Worm (Caenorhabditis elegans): ENCODE data around the gene C04C3.7.
"Not testable (repeated sequence)": the region's sequence is repeated elsewhere in the genome, so short reads cannot be mapped to it uniquely, and the experiment has no call there.

Gene C04C3.7

ce11 chrIV:3442513-3442912 is 9.2 kb upstream of the C04C3.7 start:
- no peak for TF ChIP-seq W03F9.2 (tag; optimal IDR thresholded peaks at IDR 0.05)
- TF ChIP-seq him-1 (tag; optimal IDR thresholded peaks at IDR 0.05): no peak
- TF ChIP-seq dao-5 (tag; optimal IDR thresholded peaks at IDR 0.05): no peak

- TF ChIP-seq W03F9.2 (tag; optimal IDR thresholded peaks at IDR 0.05): no peak
- no peak for TF ChIP-seq him-1 (tag; optimal IDR thresholded peaks at IDR 0.05)
- TF ChIP-seq dao-5 (tag; optimal IDR thresholded peaks at IDR 0.05): no peak
These were observed 7.6 kb upstream of the C04C3.7 start, which contains the start of gene grd-10 for ce11 chrIV:3440848-3441247. Gene grd-10, plus strand, starts transcription at chrIV:3441055.

ce11 chrIV:3439354-3439753 is 6.1 kb upstream of the C04C3.7 start, which contains the start of gene grd-3:
Gene grd-3, plus strand, starts transcription at chrIV:3439655.
- TF ChIP-seq W03F9.2 (tag; optimal IDR thresholded peaks at IDR 0.05) (no peak), dao-5 (tag; optimal IDR thresholded peaks at IDR 0.05) (no peak), him-1 (tag; optimal IDR thresholded peaks at IDR 0.05) (no peak)

- TF ChIP-seq him-1 (tag; optimal IDR thresholded peaks at IDR 0.05): no peak
- TF ChIP-seq dao-5 (tag; optimal IDR thresholded peaks at IDR 0.05): no peak
- no peak for TF ChIP-seq W03F9.2 (tag; optimal IDR thresholded peaks at IDR 0.05)
These were observed 4.7 kb upstream of the C04C3.7 start, which contains the start of gene grd-13 for ce11 chrIV:3438022-3438421. Gene grd-13, plus strand, starts transcription at chrIV:3438312.

- TF ChIP-seq him-1 (tag; optimal IDR thresholded peaks at IDR 0.05) (no peak), dao-5 (tag; optimal IDR thresholded peaks at IDR 0.05) (no peak), W03F9.2 (tag; optimal IDR thresholded peaks at IDR 0.05) (no peak)
These were observed 2.7 kb upstream of the C04C3.7 start, which contains the start of gene srz-32 for ce11 chrIV:3436021-3436420. Gene srz-32, plus strand, starts transcription at chrIV:3436321.

ce11 chrIV:3428434-3428950 is 4.8 kb downstream of the C04C3.7 start, which contains the start of the genes C04C3.9 and srz-60:
Gene C04C3.9, minus strand, starts transcription at chrIV:3428534.
Gene srz-60, plus strand, starts transcription at chrIV:3428900.
- TF ChIP-seq him-1 (tag; optimal IDR thresholded peaks at IDR 0.05) (no peak), dao-5 (tag; optimal IDR thresholded peaks at IDR 0.05) (no peak), W03F9.2 (tag; optimal IDR thresholded peaks at IDR 0.05) (no peak)

- no peak for TF ChIP-seq W03F9.2 (tag; optimal IDR thresholded peaks at IDR 0.05)
- no peak for TF ChIP-seq him-1 (tag; optimal IDR thresholded peaks at IDR 0.05)
- no peak for TF ChIP-seq dao-5 (tag; optimal IDR thresholded peaks at IDR 0.05)
These were observed 10.8 kb downstream of the C04C3.7 start, which contains the start of gene C04C3.6 for ce11 chrIV:3422516-3422915. Gene C04C3.6, minus strand, starts transcription at chrIV:3422616.

- TF ChIP-seq W03F9.2 (tag; optimal IDR thresholded peaks at IDR 0.05) (no peak), dao-5 (tag; optimal IDR thresholded peaks at IDR 0.05) (no peak), him-1 (tag; optimal IDR thresholded peaks at IDR 0.05) (no peak)
These were observed 14.5 kb downstream of the C04C3.7 start for ce11 chrIV:3418741-3419140.

ce11 chrIV:3415383-3415782 is 17.9 kb downstream of the C04C3.7 start, which contains the start of gene lgc-9:
Gene lgc-9, plus strand, starts transcription at chrIV:3415683.
- TF ChIP-seq dao-5 (tag; optimal IDR thresholded peaks at IDR 0.05): no peak
- TF ChIP-seq him-1 (tag; optimal IDR thresholded peaks at IDR 0.05): no peak
- no peak for TF ChIP-seq W03F9.2 (tag; optimal IDR thresholded peaks at IDR 0.05)

ce11 chrIV:3400941-3401340 is 32.3 kb downstream of the C04C3.7 start:
- no peak for TF ChIP-seq him-1 (tag; optimal IDR thresholded peaks at IDR 0.05)
- no peak for TF ChIP-seq W03F9.2 (tag; optimal IDR thresholded peaks at IDR 0.05)
- no peak for TF ChIP-seq dao-5 (tag; optimal IDR thresholded peaks at IDR 0.05)

- TF ChIP-seq W03F9.2 (tag; optimal IDR thresholded peaks at IDR 0.05): no peak
- no peak for TF ChIP-seq dao-5 (tag; optimal IDR thresholded peaks at IDR 0.05)
- no peak for TF ChIP-seq him-1 (tag; optimal IDR thresholded peaks at IDR 0.05)
These were observed 34.1 kb downstream of the C04C3.7 start, which contains the start of the genes dyf-3 and pdhb-1 for ce11 chrIV:3399015-3399722. Gene dyf-3, minus strand, starts transcription at chrIV:3399231. Gene pdhb-1, plus strand, starts transcription at chrIV:3399672.

- TF ChIP-seq dao-5 (tag; optimal IDR thresholded peaks at IDR 0.05): no peak
- no peak for TF ChIP-seq W03F9.2 (tag; optimal IDR thresholded peaks at IDR 0.05)
- no peak for TF ChIP-seq him-1 (tag; optimal IDR thresholded peaks at IDR 0.05)
These were observed 35.2 kb downstream of the C04C3.7 start for ce11 chrIV:3398078-3398477.

- TF ChIP-seq W03F9.2 (tag; optimal IDR thresholded peaks at IDR 0.05): no peak
- TF ChIP-seq him-1 (tag; optimal IDR thresholded peaks at IDR 0.05): no peak
- no peak for TF ChIP-seq dao-5 (tag; optimal IDR thresholded peaks at IDR 0.05)
These were observed 37.7 kb downstream of the C04C3.7 start, which contains the start of gene C04C3.14 for ce11 chrIV:3395581-3395980. Gene C04C3.14, plus strand, starts transcription at chrIV:3395881.

ce11 chrIV:3394066-3394465 is 39.2 kb downstream of the C04C3.7 start, which contains the start of gene C04C3.4:
Gene C04C3.4, plus strand, starts transcription at chrIV:3394366.
- not testable (repeated sequence) for TF ChIP-seq him-1, dao-5, W03F9.2 (tag; optimal IDR thresholded peaks at IDR 0.05)

Data from whole organism, L4/young adult.